Fruit fly (Drosophila melanogaster) whole organism, prepupa: ENCODE data around the gene Nelf-A.

Experiments used
- Blimp-1 ChIP-seq: fragments of 200-800 bp; sonication (Bioruptor generic); optimal IDR thresholded peaks from 3 replicates; lab custom pipeline; 2017; ENCODE audit warnings: missing biosample characterization, missing genetic modification characterization, mild to moderate bottlenecking, moderate library complexity, missing genetic modification reagents
- CG11294 ChIP-seq: fragments of 200-800 bp; sonication (Bioruptor generic); IDR thresholded peaks from 2 replicates; pipeline ENCODE4 v1.3.6; 2022; ENCODE audit warnings: missing biosample characterization, missing genetic modification characterization
- CG15336 ChIP-seq: fragments of 200-800 bp; sonication (Bioruptor generic); IDR thresholded peaks from 2 replicates; pipeline ENCODE4 v1.3.6; 2022; ENCODE audit warnings: missing biosample characterization, missing genetic modification characterization
- CG1621 ChIP-seq: fragments of 200-800 bp; sonication (Bioruptor generic); optimal IDR thresholded peaks from 3 replicates; lab custom pipeline; 2018; ENCODE audit warnings: missing biosample characterization, mild to moderate bottlenecking, missing genetic modification characterization
- CG3032 ChIP-seq: fragments of 200-800 bp; optimal IDR thresholded peaks from 2 replicates; lab custom pipeline; 2019; ENCODE audit warnings: missing biosample characterization, mild to moderate bottlenecking, missing genetic modification characterization, moderate library complexity
- CG31627 ChIP-seq: fragments of 200-800 bp; sonication (Bioruptor generic); optimal IDR thresholded peaks from 3 replicates; lab custom pipeline; 2016; ENCODE audit warnings: missing biosample characterization, missing genetic modification characterization
- CG34406 ChIP-seq: fragments of 200-800 bp; sonication (Bioruptor generic); optimal IDR thresholded peaks from 3 replicates; lab custom pipeline; 2016; ENCODE audit warnings: missing biosample characterization, missing genetic modification characterization
- CG4318 ChIP-seq: fragments of 200-800 bp; sonication (Bioruptor generic); optimal IDR thresholded peaks from 3 replicates; lab custom pipeline; 2017; ENCODE audit warnings: missing biosample characterization, mild to moderate bottlenecking, missing genetic modification characterization
- CG6854 ChIP-seq: fragments of 200-800 bp; sonication (Bioruptor generic); optimal IDR thresholded peaks from 2 replicates; lab custom pipeline; 2017; ENCODE audit warnings: missing biosample characterization, mild to moderate bottlenecking, missing genetic modification characterization
- CG8119 ChIP-seq: fragments of 200-800 bp; sonication (Bioruptor generic); IDR thresholded peaks from 3 replicates; pipeline ENCODE4 v1.3.6; 2022; ENCODE audit warnings: missing biosample characterization, missing genetic modification characterization
- CG8319 ChIP-seq: fragments of 200-800 bp; sonication (Bioruptor generic); optimal IDR thresholded peaks from 3 replicates; lab custom pipeline; 2016; ENCODE audit warnings: missing biosample characterization, missing genetic modification characterization
- Eip75B ChIP-seq: fragments of 200-800 bp; sonication (Bioruptor generic); optimal IDR thresholded peaks from 3 replicates; lab custom pipeline; 2016; ENCODE audit warnings: missing biosample characterization, missing genetic modification characterization
- Eip78C ChIP-seq: fragments of 200-800 bp; sonication (Bioruptor generic); peaks from one replicate; lab custom pipeline; 2016; ENCODE audit warnings: missing biosample characterization, missing genetic modification characterization
- Gug ChIP-seq: fragments of 200-800 bp; sonication (Bioruptor generic); IDR thresholded peaks from 2 replicates; pipeline ENCODE4 v1.3.6; 2022; ENCODE audit warnings: missing biosample characterization, missing genetic modification characterization
- Hr39 ChIP-seq: fragments of 200-800 bp; sonication (Bioruptor generic); optimal IDR thresholded peaks from 2 replicates; lab custom pipeline; 2016; ENCODE audit warnings: missing biosample characterization, missing genetic modification characterization
- Lpt ChIP-seq: fragments of 200-800 bp; sonication (Bioruptor generic); optimal IDR thresholded peaks from 3 replicates; lab custom pipeline; 2016; ENCODE audit warnings: missing biosample characterization, missing genetic modification characterization
- Met ChIP-seq: fragments of 200-800 bp; sonication (Bioruptor generic); optimal IDR thresholded peaks from 3 replicates; lab custom pipeline; 2016; ENCODE audit warnings: missing biosample characterization, missing genetic modification characterization
- Sox14 ChIP-seq: fragments of 200-800 bp; sonication (Bioruptor generic); optimal IDR thresholded peaks from 3 replicates; lab custom pipeline; 2016; ENCODE audit warnings: missing biosample characterization, missing genetic modification characterization
- acj6 ChIP-seq: fragments of 200-800 bp; sonication (Bioruptor generic); optimal IDR thresholded peaks from 3 replicates; lab custom pipeline; 2016; ENCODE audit warnings: missing biosample characterization, missing genetic modification characterization
- cyc ChIP-seq: fragments of 200-800 bp; sonication (Bioruptor generic); optimal IDR thresholded peaks from 3 replicates; lab custom pipeline; 2016; ENCODE audit warnings: missing biosample characterization, missing genetic modification characterization
- dac ChIP-seq: fragments of 200-800 bp; sonication (Bioruptor generic); optimal IDR thresholded peaks from 2 replicates; lab custom pipeline; 2017; ENCODE audit warnings: missing biosample characterization, mild to moderate bottlenecking, missing genetic modification characterization
- dsx ChIP-seq: fragments of 200-800 bp; optimal IDR thresholded peaks from 3 replicates; lab custom pipeline; 2019; ENCODE audit warnings: missing biosample characterization, mild to moderate bottlenecking, missing genetic modification characterization, moderate library complexity; ENCODE audit not compliant: poor library complexity, severe bottlenecking
- eg ChIP-seq: fragments of 200-800 bp; sonication (Bioruptor generic); IDR thresholded peaks from 3 replicates; pipeline ENCODE4 v1.3.6; 2022; ENCODE audit warnings: missing biosample characterization, missing genetic modification characterization
- esn ChIP-seq: fragments of 200-800 bp; sonication (Bioruptor generic); optimal IDR thresholded peaks from 2 replicates; lab custom pipeline; 2016; ENCODE audit warnings: missing biosample characterization, mild to moderate bottlenecking, missing genetic modification characterization, moderate library complexity
- fd59A ChIP-seq: fragments of 200-800 bp; sonication (Bioruptor generic); optimal IDR thresholded peaks from 2 replicates; lab custom pipeline; 2017; ENCODE audit warnings: missing biosample characterization, mild to moderate bottlenecking, missing genetic modification characterization, missing genetic modification reagents
- fd85E ChIP-seq: fragments of 200-800 bp; sonication (Bioruptor generic); optimal IDR thresholded peaks from 3 replicates; lab custom pipeline; 2016; ENCODE audit warnings: missing biosample characterization, missing genetic modification characterization
- fkh ChIP-seq: fragments of 200-800 bp; sonication (Bioruptor generic); optimal IDR thresholded peaks from 3 replicates; lab custom pipeline; 2017; ENCODE audit warnings: missing biosample characterization, mild to moderate bottlenecking, missing genetic modification characterization, moderate library complexity
- lz ChIP-seq: fragments of 200-800 bp; sonication (Bioruptor generic); optimal IDR thresholded peaks from 3 replicates; lab custom pipeline; 2016; ENCODE audit warnings: missing biosample characterization, missing genetic modification characterization
- net ChIP-seq: fragments of 200-800 bp; sonication (Bioruptor generic); optimal IDR thresholded peaks from 3 replicates; lab custom pipeline; 2016; ENCODE audit warnings: missing biosample characterization, missing genetic modification characterization
- pdm3 ChIP-seq: fragments of 200-800 bp; sonication (Bioruptor generic); optimal IDR thresholded peaks from 3 replicates; lab custom pipeline; 2016; ENCODE audit warnings: missing biosample characterization, missing genetic modification characterization
- salr ChIP-seq, 2 experiments: fragments of 200-800 bp; sonication (Bioruptor generic); optimal IDR thresholded peaks; 3 replicates each; lab custom pipeline; 2016 to 2018; ENCODE audit warnings: missing biosample characterization in 2 of 2, missing genetic modification characterization in 2 of 2, mild to moderate bottlenecking in 1 of 2
- svp ChIP-seq: fragments of 200-800 bp; sonication (Bioruptor generic); peaks from one replicate; lab custom pipeline; 2016; ENCODE audit warnings: missing biosample characterization, missing genetic modification characterization
- topi ChIP-seq: fragments of 200-800 bp; sonication (Bioruptor generic); optimal IDR thresholded peaks from 3 replicates; lab custom pipeline; 2016; ENCODE audit warnings: missing biosample characterization, missing genetic modification characterization
- vri ChIP-seq: fragments of 200-800 bp; sonication (Bioruptor generic); optimal IDR thresholded peaks from 3 replicates; lab custom pipeline; 2016; ENCODE audit warnings: missing biosample characterization, mild to moderate bottlenecking, missing genetic modification characterization

The Nelf-A gene

DNA sequence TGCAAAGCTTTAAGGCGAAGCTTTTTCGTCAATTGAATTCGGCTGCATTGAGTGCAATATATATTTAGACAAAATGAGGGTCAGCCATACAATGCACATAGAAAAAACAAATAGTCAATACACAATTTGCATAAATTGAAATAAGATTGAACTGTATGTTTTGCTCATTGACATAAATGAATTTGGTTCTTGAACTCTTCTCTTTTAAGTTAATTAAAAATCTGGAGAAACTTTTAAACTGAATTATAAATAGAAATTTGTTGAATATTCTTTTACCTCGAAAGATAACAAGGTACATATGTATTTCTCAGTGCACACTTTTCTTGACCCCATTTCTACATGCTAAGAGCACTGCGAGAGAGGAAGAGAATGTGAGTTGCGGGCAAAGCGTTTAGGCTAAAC, 17.2 kb upstream of the Nelf-A start (continued):
- TF ChIP-seq fd59A (GFP tag; lab: Kevin White, UChicago), result no peak

DNA sequence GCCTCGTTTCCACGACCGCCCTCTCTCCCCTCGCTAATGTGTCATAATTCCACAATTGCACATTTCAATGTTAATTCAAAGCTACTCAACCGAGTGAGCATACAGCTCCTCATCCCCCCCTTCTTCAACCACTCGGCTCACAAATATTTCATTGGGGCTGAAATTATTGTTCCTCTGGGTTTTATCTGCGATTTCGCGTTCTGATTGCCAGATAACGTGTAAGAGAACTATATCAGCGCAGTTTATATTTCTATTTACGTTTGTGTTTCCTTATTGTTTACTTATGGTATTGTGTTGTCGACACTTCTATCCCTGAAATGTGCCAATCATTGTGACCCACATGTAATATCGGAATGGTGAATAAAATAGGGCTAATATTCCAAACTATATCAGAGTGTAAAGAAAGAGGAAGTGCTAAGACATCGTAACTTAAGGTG, 16.7 kb upstream of the Nelf-A start:
- TF ChIP-seq dsx (no peak), svp (GFP tag; lab: Kevin White, UChicago) (no peak), Sox14 (GFP tag; lab: Kevin White, UChicago) (no peak), fkh (peak; percentile 74), Met (GFP tag; lab: Kevin White, UChicago) (no peak), Gug (GFP tag; lab: Robert Waterston, UW) (no peak), Blimp-1 (no peak), vri (peak; percentile 87)

DNA sequence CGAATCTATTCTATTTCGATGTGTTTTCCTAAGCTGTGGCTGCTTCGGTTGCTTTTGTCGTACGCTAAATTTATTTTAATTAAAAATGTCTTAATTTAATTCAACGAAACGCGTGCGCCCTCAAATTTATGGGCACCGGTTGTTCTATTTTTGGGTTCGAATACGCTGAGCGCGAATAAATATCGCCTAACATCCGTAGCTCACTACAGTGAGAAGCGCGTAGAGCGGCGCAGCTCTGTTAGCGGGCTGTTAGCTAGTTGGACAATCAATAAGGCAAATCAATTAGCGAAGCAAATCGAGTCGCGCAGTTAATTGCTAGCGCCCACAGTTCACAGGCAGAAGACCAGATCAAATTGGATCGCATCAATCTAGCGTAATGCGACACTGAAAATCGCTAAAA, 13.4 kb upstream of the Nelf-A start:
- TF ChIP-seq CG8119 (GFP tag; lab: Robert Waterston, UW) (no peak), topi (GFP tag; lab: Kevin White, UChicago) (no peak), CG4318 (no peak), salr (GFP tag; optimal IDR thresholded peaks at IDR 0.05; lab: Kevin White, UChicago) (no peak), vri (no peak), acj6 (GFP tag; lab: Kevin White, UChicago) (no peak), CG31627 (GFP tag; lab: Kevin White, UChicago) (no peak), CG8319 (no peak), CG6854 (GFP tag; lab: Kevin White, UChicago) (no peak), Sox14 (GFP tag; lab: Kevin White, UChicago) (no peak), CG1621 (no peak), fd85E (GFP tag; lab: Kevin White, UChicago) (no peak), Eip78C (no peak), Eip75B (GFP tag; lab: Kevin White, UChicago) (no peak), pdm3 (GFP tag; lab: Kevin White, UChicago) (no peak)

DNA sequence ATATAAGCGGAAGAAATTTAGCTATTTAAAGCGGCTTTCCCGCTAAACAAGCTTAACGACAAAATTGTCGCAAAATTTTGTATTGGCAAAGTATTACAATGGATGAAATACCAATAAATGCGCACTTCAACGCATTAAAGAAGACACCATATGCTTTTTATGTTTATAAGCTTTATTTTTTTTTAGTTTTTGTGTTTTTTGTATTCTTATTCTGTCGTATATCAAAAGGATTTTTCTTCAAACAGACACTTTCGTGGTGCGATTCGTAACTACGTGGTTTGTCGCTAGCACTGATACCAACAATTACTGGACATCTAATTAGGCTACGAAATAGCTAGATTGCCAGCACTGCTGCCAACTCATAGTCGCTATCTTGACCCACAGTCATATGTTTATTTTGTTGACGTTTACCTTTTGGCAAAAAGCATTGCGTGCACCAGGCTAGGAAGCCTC, 8.8 kb upstream of the Nelf-A start, which contains the start of gene Ddrgk1:
Gene Ddrgk1, plus strand, starts transcription at position 387 of the 453 bp plus-strand sequence.
- TF ChIP-seq lz (GFP tag; lab: Kevin White, UChicago) (peak; percentile 46), cyc (peak; percentile 20), Met (GFP tag; lab: Kevin White, UChicago) (no peak), Gug (GFP tag; lab: Robert Waterston, UW) (no peak), CG31627 (GFP tag; lab: Kevin White, UChicago) (peak; percentile 45), CG11294 (GFP tag; lab: Robert Waterston, UW) (0 out of 2 replicates have a peak, but pooled peaks have one; percentile 6), Hr39 (GFP tag; lab: Kevin White, UChicago) (peak; percentile 44), Sox14 (GFP tag; lab: Kevin White, UChicago) (peak; percentile 41), Lpt (GFP tag; lab: Kevin White, UChicago) (no peak), CG34406 (GFP tag; lab: Kevin White, UChicago) (no peak), CG4318 (no peak), acj6 (GFP tag; lab: Kevin White, UChicago) (peak; percentile 55), esn (GFP tag; lab: Kevin White, UChicago) (peak; percentile 56), topi (GFP tag; lab: Kevin White, UChicago) (peak; percentile 15), fkh (peak; percentile 77), CG6854 (GFP tag; lab: Kevin White, UChicago) (no peak), CG1621 (no peak), dac (GFP tag; lab: Kevin White, UChicago) (no peak), CG3032 (tag; lab: Kevin White, UChicago) (no peak)

DNA sequence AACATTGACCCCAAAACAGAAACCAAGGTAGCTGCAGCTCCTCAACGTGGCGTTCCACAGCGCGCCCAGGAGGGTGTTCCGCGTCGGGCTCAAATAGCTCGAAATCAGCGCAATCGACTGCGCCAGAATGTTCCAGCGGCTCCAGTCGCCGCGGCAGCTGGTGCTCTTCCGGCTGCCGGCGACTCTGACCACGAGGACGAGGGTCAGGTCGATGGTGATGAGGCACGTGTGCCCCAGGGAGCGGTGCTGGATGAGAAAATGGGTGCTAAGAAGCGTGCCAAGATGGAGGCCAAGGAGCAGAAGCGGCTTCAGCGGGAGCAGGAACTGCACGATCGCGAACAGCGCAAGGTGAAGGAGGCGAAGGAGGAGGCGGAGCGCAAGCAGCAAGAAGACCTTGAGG, 8.2 kb upstream of the Nelf-A start:
- TF ChIP-seq svp (GFP tag; lab: Kevin White, UChicago) (no peak), cyc (no peak), fd85E (GFP tag; lab: Kevin White, UChicago) (no peak), net (GFP tag; lab: Kevin White, UChicago) (no peak), eg (no peak), CG15336 (GFP tag; lab: Robert Waterston, UW) (no peak)
